Worm (Caenorhabditis elegans): Measurements from ENCODE around the gene R01E6.7.

- TF ChIP-seq ZK337.2 (GFP tag; IDR thresholded peaks at IDR 0.05) (no peak), ces-1 (GFP tag; optimal IDR thresholded peaks at IDR 0.05) (no peak), pha-4 (GFP tag; IDR thresholded peaks at IDR 0.05) (no peak), pha-4 (tag; optimal IDR thresholded peaks at IDR 0.05) (no peak), snpc-4 (tag; optimal IDR thresholded peaks at IDR 0.05) (no peak), ama-1 (optimal IDR thresholded peaks at IDR 0.05) (no peak), F49E8.2 (tag; optimal IDR thresholded peaks at IDR 0.05; ENCODE audit: borderline replicate concordance) (no peak)
These were observed 34.1 kb upstream of the R01E6.7 start, which contains the start of gene F54B11.8 for ce11 chrX:13603826-13604225.
